Worm (Caenorhabditis elegans) whole organism, young adult: ENCODE results near the gene R08C7.11.

Experiments
- F55B11.4 ChIP-seq: sonication (generic microtip); optimal IDR thresholded peaks from 2 replicates; lab custom pipeline; 2016; ENCODE audit warnings: missing compliant biosample characterization, missing genetic modification characterization, borderline replicate concordance; ENCODE audit not compliant: insufficient read depth
- F57C9.4 ChIP-seq: sonication (generic microtip); optimal IDR thresholded peaks from 2 replicates; lab custom pipeline; 2017; ENCODE audit warnings: mild to moderate bottlenecking, missing genetic modification characterization, missing compliant biosample characterization
- ama-1 ChIP-seq, 3 experiments: fragments of 150-350 bp in 1 of 3; sonication (generic microtip) in 2 of 3; optimal IDR thresholded peaks; 2 replicates each; lab custom pipeline; 2014 to 2018; ENCODE audit warnings: missing biosample characterization in 2 of 3, missing genetic modification characterization in 2 of 3, missing genetic modification reagents in 2 of 3
- egrh-3 ChIP-seq: fragments of 200-800 bp; sonication (Bioruptor generic); IDR thresholded peaks from 2 replicates; pipeline ENCODE4 v1.3.6; 2022; ENCODE audit warnings: missing genetic modification reagents, missing genetic modification characterization, missing compliant biosample characterization
- lin-35 ChIP-seq, 3 experiments: fragments of 150-350 bp in 2 of 3; sonication (generic microtip) in 1 of 3; optimal IDR thresholded peaks; 2 replicates each; lab custom pipeline; 2014 to 2018; ENCODE audit warnings: missing biosample characterization in 3 of 3, missing genetic modification characterization in 3 of 3, missing genetic modification reagents in 3 of 3
- nfya-1 ChIP-seq: sonication (generic microtip); optimal IDR thresholded peaks from 2 replicates; lab custom pipeline; 2017; ENCODE audit warnings: antibody characterized with exemption, missing compliant biosample characterization, missing genetic modification characterization, borderline replicate concordance; ENCODE audit not compliant: insufficient read depth
- zim-3 ChIP-seq: sonication (generic microtip); optimal IDR thresholded peaks from 2 replicates; lab custom pipeline; 2017; ENCODE audit warnings: mild to moderate bottlenecking, missing genetic modification characterization, moderate library complexity, missing compliant biosample characterization

ce11 chrIV:4449439-4449838, 5.3 kb downstream of the R08C7.11 start, which contains the start of gene R08C7.12:
- TF ChIP-seq F55B11.4 (no peak), ama-1 (optimal IDR thresholded peaks at IDR 0.05; lab: Kevin White, UChicago) (no peak), ama-1 (GFP tag; optimal IDR thresholded peaks at IDR 0.05; lab: Kevin White, UChicago) (no peak), lin-35 (GFP tag; optimal IDR thresholded peaks at IDR 0.05; lab: Kevin White, UChicago) (no peak), nfya-1 (tag; lab: Kevin White, UChicago) (no peak), F57C9.4 (tag; lab: Kevin White, UChicago) (no peak), zim-3 (tag; lab: Kevin White, UChicago) (no peak), egrh-3 (GFP tag; lab: Robert Waterston, UW) (no peak)
